Fruit fly (Drosophila melanogaster) S2 (cell line): ENCODE measurements around the gene CG31176.

ENCODE experiments used
- CG8478 ChIP-seq: fragments of >200 bp; optimal IDR thresholded peaks from 2 replicates; lab custom pipeline; 2018
- CTCF ChIP-seq, 2 experiments: fragments of >200 bp; optimal IDR thresholded peaks; 2 replicates each; lab custom pipeline; 2018

DNA sequence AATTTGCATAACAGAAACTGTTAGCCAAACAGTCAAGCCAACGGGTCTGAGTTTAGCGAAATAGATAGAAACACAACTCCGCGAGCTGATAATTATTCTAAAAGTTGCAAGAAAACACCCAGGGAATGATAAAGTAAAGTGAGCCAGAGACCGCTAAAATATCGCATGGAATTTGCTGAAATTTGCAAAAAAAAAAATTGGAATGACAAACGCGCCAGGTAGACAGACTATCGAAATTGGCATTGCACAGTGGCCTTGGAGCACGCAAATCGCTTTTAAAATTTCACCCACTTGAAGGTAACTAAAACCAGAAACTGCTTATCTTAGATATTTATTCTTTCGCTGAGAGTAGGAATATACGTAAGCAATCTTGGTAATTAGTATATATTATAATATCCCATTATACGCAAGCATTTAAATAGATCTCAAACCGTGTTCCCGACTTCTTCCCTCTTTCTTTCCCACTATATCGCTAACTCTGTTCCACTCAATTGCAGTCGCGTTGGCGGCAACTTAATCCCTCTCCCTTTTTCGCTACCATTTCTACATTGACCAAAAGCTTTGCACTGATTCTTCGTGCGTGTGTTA lies 91.2 kb downstream of the CG31176 start:
- TF ChIP-seq CTCF (optimal IDR thresholded peaks at IDR 0.05; lab: Kevin White, UChicago) (no peak), CG8478 (lab: Kevin White, UChicago) (no peak)
